Worm (Caenorhabditis elegans): Measurements from ENCODE around the gene M01A8.1.

- TF ChIP-seq scrt-1 (GFP tag; IDR thresholded peaks at IDR 0.05) (no peak), hmg-4 (GFP tag; optimal IDR thresholded peaks at IDR 0.05) (no peak), ama-1 (optimal IDR thresholded peaks at IDR 0.05) (no peak)
These were observed 32.8 kb downstream of the M01A8.1 start for ce11 chrIII:9289815-9290214.
